Worm (Caenorhabditis elegans) whole organism, young adult: ENCODE data around the gene K07C5.9.

ENCODE experiments used
- C06A6.2 ChIP-seq: fragments of 200-800 bp; sonication (Bioruptor generic); conservative IDR thresholded peaks from 2 replicates; pipeline ENCODE4 v1.3.6; 2022; ENCODE audit warnings: missing genetic modification characterization, missing compliant biosample characterization
- F23B12.7 ChIP-seq: sonication (generic microtip); optimal IDR thresholded peaks from 2 replicates; lab custom pipeline; 2017; ENCODE audit warnings: missing genetic modification characterization, mild to moderate bottlenecking, missing compliant biosample characterization, antibody characterized with exemption, moderate library complexity; ENCODE audit not compliant: insufficient read depth
- T26A5.8 ChIP-seq: sonication (generic microtip); optimal IDR thresholded peaks from 2 replicates; lab custom pipeline; 2016; ENCODE audit warnings: missing genetic modification characterization, missing compliant biosample characterization
- atf-7 ChIP-seq: sonication (generic microtip); optimal IDR thresholded peaks from 2 replicates; lab custom pipeline; 2017; ENCODE audit warnings: mild to moderate bottlenecking, missing genetic modification characterization, missing compliant biosample characterization
- attf-5 ChIP-seq: fragments of 200-800 bp; sonication (Bioruptor generic); optimal IDR thresholded peaks from 2 replicates; lab custom pipeline; 2018; ENCODE audit warnings: mild to moderate bottlenecking, missing genetic modification characterization, missing compliant biosample characterization
- bed-1 ChIP-seq: fragments of 200-800 bp; sonication (Bioruptor generic); IDR thresholded peaks from 2 replicates; pipeline ENCODE4 v1.3.6; 2022; ENCODE audit warnings: missing genetic modification reagents, missing genetic modification characterization, missing compliant biosample characterization
- cebp-1 ChIP-seq, 2 experiments: fragments of 200-800 bp in 1 of 2; sonication (Bioruptor generic) in 1 of 2; sonication (generic microtip) in 1 of 2; IDR thresholded peaks in 1 of 2; optimal IDR thresholded peaks in 1 of 2; 2 replicates each; pipeline versions ENCODE4 v1.3.6 to Lab custom; 2017 to 2022; ENCODE audit warnings: missing compliant biosample characterization in 2 of 2, missing genetic modification characterization in 2 of 2, mild to moderate bottlenecking in 1 of 2, missing genetic modification reagents in 1 of 2, moderate library complexity in 1 of 2
- chd-7 ChIP-seq: sonication (generic microtip); optimal IDR thresholded peaks from 2 replicates; lab custom pipeline; 2016; ENCODE audit warnings: mild to moderate bottlenecking, missing genetic modification characterization, moderate library complexity, missing compliant biosample characterization
- die-1 ChIP-seq: sonication (generic microtip); optimal IDR thresholded peaks from 2 replicates; lab custom pipeline; 2016; ENCODE audit warnings: missing genotype, mild to moderate bottlenecking, missing genetic modification characterization, missing compliant biosample characterization
- dox-1 ChIP-seq: fragments of 200-800 bp; sonication (Bioruptor generic); IDR thresholded peaks from 2 replicates; pipeline ENCODE4 v1.3.6; 2022; ENCODE audit warnings: missing genetic modification reagents, missing genetic modification characterization, missing compliant biosample characterization
- egl-18 ChIP-seq: fragments of 200-800 bp; sonication (Bioruptor generic); IDR thresholded peaks from 2 replicates; pipeline ENCODE4 v1.3.6; 2022; ENCODE audit warnings: missing genetic modification reagents, missing genetic modification characterization, missing compliant biosample characterization
- egl-44 ChIP-seq: fragments of 200-800 bp; sonication (Bioruptor generic); IDR thresholded peaks from 2 replicates; pipeline ENCODE4 v1.3.6; 2022; ENCODE audit warnings: missing genetic modification reagents, missing genetic modification characterization, missing compliant biosample characterization
- ets-4 ChIP-seq: fragments of 200-800 bp; sonication (Bioruptor generic); optimal IDR thresholded peaks from 2 replicates; lab custom pipeline; 2018; ENCODE audit warnings: mild to moderate bottlenecking, missing genetic modification characterization, missing compliant biosample characterization
- hmg-1.2 ChIP-seq: fragments of 200-800 bp; sonication (Bioruptor generic); IDR thresholded peaks from 2 replicates; pipeline ENCODE4 v1.3.6; 2022; ENCODE audit warnings: missing genetic modification reagents, missing genetic modification characterization, missing compliant biosample characterization
- let-607 ChIP-seq, 2 experiments: fragments of 200-800 bp in 1 of 2; sonication (Bioruptor generic) in 1 of 2; sonication (generic microtip) in 1 of 2; optimal IDR thresholded peaks; 2 replicates each; lab custom pipeline; 2016 to 2018; ENCODE audit warnings: mild to moderate bottlenecking in 2 of 2, missing compliant biosample characterization in 2 of 2, missing genetic modification characterization in 2 of 2, moderate library complexity in 2 of 2, missing genotype in 1 of 2
- lin-35 ChIP-seq, 3 experiments: fragments of 150-350 bp in 2 of 3; sonication (generic microtip) in 1 of 3; optimal IDR thresholded peaks; 2 replicates each; lab custom pipeline; 2014 to 2018; ENCODE audit warnings: missing biosample characterization in 3 of 3, missing genetic modification characterization in 3 of 3, missing genetic modification reagents in 3 of 3
- lin-54 ChIP-seq: fragments of 200-800 bp; sonication (Bioruptor generic); optimal IDR thresholded peaks from 2 replicates; lab custom pipeline; 2018; ENCODE audit warnings: mild to moderate bottlenecking, missing genetic modification characterization, missing compliant biosample characterization
- lir-1 ChIP-seq: fragments of 200-800 bp; sonication (Bioruptor generic); conservative IDR thresholded peaks from 2 replicates; pipeline ENCODE4 v1.3.6; 2022; ENCODE audit warnings: missing genetic modification reagents, missing genetic modification characterization, missing compliant biosample characterization
- lsl-1 ChIP-seq: fragments of 200-800 bp; sonication (Bioruptor generic); optimal IDR thresholded peaks from 2 replicates; lab custom pipeline; 2018; ENCODE audit warnings: mild to moderate bottlenecking, missing genetic modification characterization, moderate library complexity, missing compliant biosample characterization
- lsy-27 ChIP-seq: sonication (generic microtip); optimal IDR thresholded peaks from 2 replicates; lab custom pipeline; 2017; ENCODE audit warnings: missing genetic modification characterization, mild to moderate bottlenecking, missing compliant biosample characterization, antibody characterized with exemption, missing genotype, borderline replicate concordance; ENCODE audit not compliant: insufficient read depth
- mcd-1 ChIP-seq: fragments of 200-800 bp; sonication (Bioruptor generic); IDR thresholded peaks from 2 replicates; pipeline ENCODE4 v1.3.6; 2022; ENCODE audit warnings: missing genetic modification reagents, missing genetic modification characterization, missing compliant biosample characterization
- nfya-2 ChIP-seq: fragments of 200-800 bp; sonication (Bioruptor generic); IDR thresholded peaks from 2 replicates; pipeline ENCODE4 v1.3.6; 2022; ENCODE audit warnings: missing genetic modification reagents, missing genetic modification characterization, missing compliant biosample characterization
- nhr-80 ChIP-seq: sonication (generic microtip); optimal IDR thresholded peaks from 2 replicates; lab custom pipeline; 2016; ENCODE audit warnings: missing genetic modification characterization, missing compliant biosample characterization
- nhr-90 ChIP-seq: sonication (generic microtip); optimal IDR thresholded peaks from 2 replicates; lab custom pipeline; 2016; ENCODE audit warnings: missing genotype, mild to moderate bottlenecking, missing genetic modification characterization, missing compliant biosample characterization
- pbrm-1 ChIP-seq: fragments of 200-800 bp; sonication (Bioruptor generic); IDR thresholded peaks from 2 replicates; pipeline ENCODE4 v1.3.6; 2022; ENCODE audit warnings: missing genetic modification reagents, missing genetic modification characterization, missing compliant biosample characterization
- repo-1 ChIP-seq: sonication (generic microtip); optimal IDR thresholded peaks from 2 replicates; lab custom pipeline; 2017; ENCODE audit warnings: mild to moderate bottlenecking, missing genetic modification characterization, missing compliant biosample characterization
- sea-2 ChIP-seq: fragments of 200-800 bp; sonication (Bioruptor generic); IDR thresholded peaks from 2 replicates; pipeline ENCODE4 v1.3.6; 2022; ENCODE audit warnings: missing genetic modification characterization, missing compliant biosample characterization
- snpc-1.1 ChIP-seq: sonication (generic microtip); optimal IDR thresholded peaks from 2 replicates; lab custom pipeline; 2017; ENCODE audit warnings: missing genetic modification characterization, mild to moderate bottlenecking, missing compliant biosample characterization, antibody characterized with exemption, moderate library complexity, missing genotype, missing genetic modification reagents; ENCODE audit not compliant: insufficient read depth
- snpc-3.4 ChIP-seq: sonication (generic microtip); optimal IDR thresholded peaks from 2 replicates; lab custom pipeline; 2017; ENCODE audit warnings: missing genetic modification characterization, mild to moderate bottlenecking, missing compliant biosample characterization, antibody characterized with exemption, moderate library complexity, missing genotype, missing genetic modification reagents
- snpc-4 ChIP-seq, 5 experiments: fragments of 150-350 bp in 1 of 5; sonication (generic microtip) in 4 of 5; optimal IDR thresholded peaks; 2 replicates each; lab custom pipeline; 2014 to 2018; ENCODE audit warnings: missing genetic modification characterization in 5 of 5, missing biosample characterization in 3 of 5, antibody characterized with exemption in 2 of 5, mild to moderate bottlenecking in 2 of 5, missing compliant biosample characterization in 2 of 5, missing genotype in 2 of 5, moderate library complexity in 2 of 5, missing genetic modification reagents in 1 of 5
- tbp1 ChIP-seq: fragments of 200-800 bp; sonication (Bioruptor generic); optimal IDR thresholded peaks from 2 replicates; lab custom pipeline; 2018; ENCODE audit warnings: mild to moderate bottlenecking, missing genetic modification characterization, missing compliant biosample characterization
- unc-130 ChIP-seq: sonication (generic microtip); optimal IDR thresholded peaks from 2 replicates; lab custom pipeline; 2016; ENCODE audit warnings: missing genetic modification reagents, missing genetic modification characterization, missing compliant biosample characterization
- unc-62 ChIP-seq: fragments of 150-350 bp; optimal IDR thresholded peaks from 2 replicates; lab custom pipeline; 2014; ENCODE audit warnings: missing biosample characterization, missing genetic modification reagents, missing genetic modification characterization
- ztf-18 ChIP-seq: sonication (generic microtip); optimal IDR thresholded peaks from 2 replicates; lab custom pipeline; 2016; ENCODE audit warnings: missing genotype, mild to moderate bottlenecking, missing genetic modification characterization, missing compliant biosample characterization
- ztf-22 ChIP-seq: fragments of 200-800 bp; sonication (Bioruptor generic); optimal IDR thresholded peaks from 2 replicates; lab custom pipeline; 2018; ENCODE audit warnings: mild to moderate bottlenecking, missing genetic modification characterization, moderate library complexity, missing compliant biosample characterization
- ztf-26 ChIP-seq: sonication (generic microtip); optimal IDR thresholded peaks from 2 replicates; lab custom pipeline; 2017; ENCODE audit warnings: missing genetic modification characterization, missing compliant biosample characterization
- ztf-3 ChIP-seq: fragments of 200-800 bp; sonication (Bioruptor generic); optimal IDR thresholded peaks from 2 replicates; lab custom pipeline; 2018; ENCODE audit warnings: mild to moderate bottlenecking, missing genetic modification characterization, missing compliant biosample characterization

K07C5.9 gene

DNA sequence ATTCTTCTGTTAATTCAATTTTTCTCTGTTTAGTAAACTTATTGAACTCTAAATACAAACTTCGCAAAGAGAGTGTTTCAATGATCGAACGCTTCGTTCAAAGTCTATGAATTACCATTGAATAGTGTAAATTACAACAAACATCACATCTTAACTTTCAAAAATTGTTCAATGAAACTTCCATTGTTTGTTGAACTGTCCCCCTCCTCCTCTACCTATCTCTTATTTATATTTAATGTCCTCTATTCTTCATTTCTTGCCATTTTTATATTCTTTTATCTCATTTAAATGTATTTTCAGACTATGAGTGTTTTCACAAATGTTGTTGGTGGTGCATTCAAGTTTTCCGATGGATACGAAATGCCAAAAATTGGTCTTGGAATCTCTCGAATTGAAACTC lies 10.8 kb downstream of the K07C5.9 start, which contains the start of gene K07C5.2:
K07C5.2 (plus strand) TSS at position 301 of the 400 bp plus-strand sequence.
- TF ChIP-seq snpc-3.4 (tag; lab: Kevin White, UChicago), result no peak
- no peak for TF ChIP-seq T26A5.8
- no peak for TF ChIP-seq unc-62 (GFP tag; lab: Kevin White, UChicago)
- no peak for TF ChIP-seq dox-1 (GFP tag; lab: Robert Waterston, UW)
- no peak for TF ChIP-seq lin-54

DNA sequence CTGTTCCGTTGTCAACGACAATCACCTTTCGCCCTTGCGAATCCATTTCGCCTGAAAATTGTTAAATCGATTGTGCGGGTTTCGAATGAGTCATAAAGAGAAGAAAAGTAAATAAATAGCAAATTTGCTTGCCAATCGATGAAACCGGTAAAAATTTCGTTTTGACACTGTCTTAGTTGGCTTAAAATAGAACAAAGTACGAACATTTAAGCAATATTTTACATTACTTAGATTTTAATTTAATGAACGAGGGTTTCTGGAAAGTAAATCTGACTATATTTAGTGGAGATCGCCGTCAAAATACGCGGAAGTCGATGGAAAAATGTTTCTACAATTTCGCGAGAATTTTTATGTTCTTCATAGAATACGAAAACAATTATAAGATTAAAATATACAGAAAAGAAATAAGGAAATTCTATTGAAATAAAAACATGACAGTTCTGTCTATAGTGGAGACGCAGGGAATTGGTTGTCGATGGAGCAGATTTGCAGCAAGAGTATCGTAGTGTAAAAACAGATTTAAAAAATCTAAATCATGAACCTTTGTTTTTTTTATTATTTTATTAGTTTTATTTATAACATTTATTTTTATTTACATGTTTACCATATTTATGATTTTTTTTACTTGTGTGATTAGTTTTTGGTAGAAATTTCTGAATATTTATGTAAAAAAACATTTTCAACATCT lies 11.5 kb downstream of the K07C5.9 start, which contains the start of gene arx-2:
arx-2 (minus strand) TSS at position 51 of the 688 bp plus-strand sequence.
- TF ChIP-seq die-1, result no peak
- peak; percentile 5 for TF ChIP-seq lsl-1 (GFP tag; lab: Kevin White, UChicago)
- TF ChIP-seq mcd-1 (GFP tag; lab: Robert Waterston, UW), result peak; percentile 61
- peak; percentile 43 for TF ChIP-seq ztf-18 (tag; lab: Kevin White, UChicago)
- peak; percentile 17 for TF ChIP-seq snpc-1.1 (tag; lab: Kevin White, UChicago)
- TF ChIP-seq lin-54, result peak; percentile 32
- TF ChIP-seq F23B12.7 (tag; lab: Kevin White, UChicago), result peak; percentile 38
- no peak for TF ChIP-seq repo-1 (tag; lab: Kevin White, UChicago)
- TF ChIP-seq attf-5 (GFP tag; lab: Kevin White, UChicago), result no peak
- TF ChIP-seq egl-18 (GFP tag; lab: Robert Waterston, UW), result no peak
- TF ChIP-seq lin-35 (GFP tag; optimal IDR thresholded peaks at IDR 0.05; lab: Kevin White, UChicago), result no peak
- peak; percentile 7 for TF ChIP-seq nhr-80 (tag; lab: Kevin White, UChicago)
- no peak for TF ChIP-seq unc-130 (GFP tag; lab: Kevin White, UChicago)
- no peak for TF ChIP-seq pbrm-1 (GFP tag; lab: Robert Waterston, UW)
- TF ChIP-seq hmg-1.2 (GFP tag; lab: Robert Waterston, UW), result peak; percentile 43; the same call in 1 of the 2 replicates
- TF ChIP-seq sea-2 (GFP tag; lab: Robert Waterston, UW), result no peak
- no peak for TF ChIP-seq ztf-26 (tag; lab: Kevin White, UChicago)
- no peak for TF ChIP-seq snpc-4 (GFP tag; optimal IDR thresholded peaks at IDR 0.05; lab: Kevin White, UChicago)
- peak in 1 of 4 experiments; percentile 15 for TF ChIP-seq snpc-4 (tag; optimal IDR thresholded peaks at IDR 0.05; lab: Kevin White, UChicago)

DNA sequence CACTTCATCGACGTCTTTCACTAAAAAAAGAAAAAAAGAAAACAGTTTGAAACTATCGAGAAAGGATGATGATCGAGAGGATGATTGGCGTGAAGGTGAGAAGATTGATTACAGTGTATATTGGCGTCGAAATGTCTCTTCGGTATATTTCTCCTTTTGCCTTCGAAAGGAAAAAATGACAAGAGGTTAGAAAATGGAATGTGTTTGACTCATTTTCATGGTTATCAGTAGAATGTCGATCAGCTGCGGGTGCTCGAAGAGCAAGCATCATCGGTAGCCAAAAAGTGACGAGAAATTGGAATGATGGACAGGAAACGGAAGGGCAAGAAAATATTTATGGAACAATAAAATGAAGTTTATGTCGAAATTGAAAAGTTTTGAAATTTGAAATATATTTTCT lies 16.1 kb downstream of the K07C5.9 start:
- no peak for TF ChIP-seq snpc-4 (GFP tag; optimal IDR thresholded peaks at IDR 0.05; lab: Kevin White, UChicago)
- TF ChIP-seq snpc-4 (tag; optimal IDR thresholded peaks at IDR 0.05; lab: Kevin White, UChicago), result no peak
- no peak for TF ChIP-seq lsy-27 (tag; lab: Kevin White, UChicago)
- TF ChIP-seq nhr-80 (tag; lab: Kevin White, UChicago), result peak; percentile 97
- peak; percentile 71 for TF ChIP-seq unc-62 (GFP tag; lab: Kevin White, UChicago)
- peak; percentile 33 to 43 for TF ChIP-seq let-607 (tag; optimal IDR thresholded peaks at IDR 0.05; lab: Kevin White, UChicago)
- no peak for TF ChIP-seq lir-1 (GFP tag; lab: Robert Waterston, UW)
- peak; percentile 17; the same call in 1 of the 2 replicates for TF ChIP-seq dox-1 (GFP tag; lab: Robert Waterston, UW)
- no peak for TF ChIP-seq bed-1
- peak; percentile 6 for TF ChIP-seq tbp1 (GFP tag; lab: Kevin White, UChicago)
- TF ChIP-seq ztf-3 (GFP tag; lab: Kevin White, UChicago), result no peak
- peak; percentile 78 for TF ChIP-seq atf-7 (tag; lab: Kevin White, UChicago)
- peak; percentile 17 for TF ChIP-seq nhr-90 (tag; lab: Kevin White, UChicago)
- no peak for TF ChIP-seq chd-7 (tag; lab: Kevin White, UChicago)
- no peak for TF ChIP-seq cebp-1 (GFP tag; IDR thresholded peaks at IDR 0.05; lab: Robert Waterston, UW)
- TF ChIP-seq cebp-1 (tag; optimal IDR thresholded peaks at IDR 0.05; lab: Kevin White, UChicago), result peak; percentile 57
- TF ChIP-seq ets-4 (GFP tag; lab: Kevin White, UChicago), result peak; percentile 60
- 0 out of 2 replicates have a peak, but pooled peaks have one; percentile 17 for TF ChIP-seq egl-44 (GFP tag; lab: Robert Waterston, UW)
- TF ChIP-seq ztf-22 (GFP tag; lab: Kevin White, UChicago), result peak; percentile 63
- 0 out of 2 replicates have a peak, but pooled peaks have one; percentile 11 for TF ChIP-seq C06A6.2 (GFP tag; lab: Robert Waterston, UW)
- TF ChIP-seq nfya-2 (GFP tag; lab: Robert Waterston, UW), result no peak
- TF ChIP-seq, all 124 proteins: peak for 12
